Fruit fly (Drosophila melanogaster) whole organism, wandering third instar larva: ENCODE results near the gene nab.
A peak's percentile ranks its signal among the peaks of the same experiment; 100 is the strongest.

Experiments used
- Abd-B ChIP-seq: fragments of >200 bp; optimal IDR thresholded peaks from 2 replicates; lab custom pipeline; 2017; ENCODE audit warnings: missing biosample characterization, missing genetic modification characterization
- CG32264 ChIP-seq: fragments of 200-800 bp; sonication (Bioruptor generic); optimal IDR thresholded peaks from 2 replicates; lab custom pipeline; 2016; ENCODE audit warnings: missing biosample characterization, missing genetic modification characterization
- CG9705 ChIP-seq: fragments of 200-800 bp; sonication (Bioruptor generic); optimal IDR thresholded peaks from 2 replicates; lab custom pipeline; 2018; ENCODE audit warnings: missing biosample characterization, mild to moderate bottlenecking, missing genetic modification characterization
- CrebA ChIP-seq: fragments of 200-800 bp; sonication (Bioruptor generic); optimal IDR thresholded peaks from 2 replicates; lab custom pipeline; 2016; ENCODE audit warnings: missing biosample characterization, mild to moderate bottlenecking, missing genetic modification characterization, borderline replicate concordance
- Dfd ChIP-seq: fragments of >200 bp; optimal IDR thresholded peaks from 2 replicates; lab custom pipeline; 2017; ENCODE audit warnings: missing biosample characterization, missing genetic modification characterization
- Dif ChIP-seq: fragments of 200-275, 200-300 bp; sonication (Bioruptor generic); optimal IDR thresholded peaks from 2 replicates; lab custom pipeline; 2018; ENCODE audit warnings: missing biosample characterization, missing genetic modification characterization; ENCODE audit not compliant: partially characterized antibody
- GATAd ChIP-seq: sonication (Bioruptor generic); optimal IDR thresholded peaks from 2 replicates; lab custom pipeline; 2016; ENCODE audit warnings: missing biosample characterization, missing genetic modification characterization
- HLH106 ChIP-seq: fragments of 200-800 bp; optimal IDR thresholded peaks from 3 replicates; lab custom pipeline; 2019; ENCODE audit warnings: missing biosample characterization, mild to moderate bottlenecking, missing genetic modification characterization, moderate library complexity
- Hnf4 ChIP-seq: fragments of 200-800 bp; sonication (Bioruptor generic); optimal IDR thresholded peaks from 2 replicates; lab custom pipeline; 2016; ENCODE audit warnings: missing biosample characterization, mild to moderate bottlenecking, missing genetic modification characterization
- Hr78 ChIP-seq: fragments of >200 bp; optimal IDR thresholded peaks from 2 replicates; lab custom pipeline; 2017; ENCODE audit warnings: missing biosample characterization, missing genetic modification characterization
- Hr83 ChIP-seq: fragments of 200-300 bp; sonication (Bioruptor generic); optimal IDR thresholded peaks from 2 replicates; lab custom pipeline; 2016; ENCODE audit warnings: missing biosample characterization, mild to moderate bottlenecking, missing genetic modification characterization, moderate library complexity; ENCODE audit not compliant: poor library complexity, severe bottlenecking
- Jra ChIP-seq: sonication (Bioruptor generic); optimal IDR thresholded peaks from 2 replicates; lab custom pipeline; 2016; ENCODE audit warnings: missing biosample characterization, missing genetic modification characterization
- Mio ChIP-seq: sonication (Bioruptor generic); optimal IDR thresholded peaks from 2 replicates; lab custom pipeline; 2016; ENCODE audit warnings: missing biosample characterization, missing genetic modification characterization
- Myc ChIP-seq: fragments of >200 bp; optimal IDR thresholded peaks from 2 replicates; lab custom pipeline; 2017
- N ChIP-seq: fragments of >200 bp; optimal IDR thresholded peaks from 2 replicates; lab custom pipeline; 2018; ENCODE audit warnings: missing biosample characterization, missing external identifiers, missing genetic modification characterization
- OdsH ChIP-seq: fragments of 200-800 bp; sonication (Bioruptor generic); optimal IDR thresholded peaks from 2 replicates; lab custom pipeline; 2016; ENCODE audit warnings: missing biosample characterization, mild to moderate bottlenecking, missing genetic modification characterization
- Rel ChIP-seq, 2 experiments: fragments of 200-800 bp; sonication (Bioruptor generic) in 1 of 2; optimal IDR thresholded peaks; 2 replicates in 1 of 2; 3 replicates in 1 of 2; lab custom pipeline; 2016 to 2019; ENCODE audit warnings: mild to moderate bottlenecking in 2 of 2, missing biosample characterization in 2 of 2, missing genetic modification characterization in 2 of 2, moderate library complexity in 1 of 2
- Sp1 ChIP-seq: fragments of 200-800 bp; sonication (Bioruptor generic); optimal IDR thresholded peaks from 3 replicates; lab custom pipeline; 2019; ENCODE audit warnings: missing biosample characterization, mild to moderate bottlenecking, missing genetic modification characterization, moderate library complexity
- Vsx2 ChIP-seq: fragments of 200-300, 225-300 bp; sonication (Bioruptor generic); optimal IDR thresholded peaks from 2 replicates; lab custom pipeline; 2018; ENCODE audit warnings: missing biosample characterization, missing genetic modification characterization; ENCODE audit not compliant: partially characterized antibody
- br ChIP-seq: fragments of 200-800 bp; sonication (Bioruptor generic); optimal IDR thresholded peaks from 2 replicates; lab custom pipeline; 2016; ENCODE audit warnings: missing biosample characterization, missing genetic modification characterization
- brk ChIP-seq: fragments of 200-800 bp; sonication (Bioruptor generic); optimal IDR thresholded peaks from 2 replicates; lab custom pipeline; 2016; ENCODE audit warnings: missing biosample characterization, mild to moderate bottlenecking, missing genetic modification characterization
- dl ChIP-seq, 2 experiments: fragments of 175-275, 200-275 bp in 1 of 2; fragments of 200-275 bp in 1 of 2; sonication (Bioruptor generic); optimal IDR thresholded peaks; lab custom pipeline; 2018; ENCODE audit warnings: mild to moderate bottlenecking in 2 of 2, missing biosample characterization in 2 of 2, missing genetic modification characterization in 2 of 2, moderate library complexity in 2 of 2; ENCODE audit not compliant: partially characterized antibody in 2 of 2, insufficient read depth in 1 of 2
- dmrt93B ChIP-seq: fragments of 200-800 bp; sonication (Bioruptor generic); optimal IDR thresholded peaks from 2 replicates; lab custom pipeline; 2018; ENCODE audit warnings: missing biosample characterization, mild to moderate bottlenecking, missing genetic modification characterization
- dsf ChIP-seq: sonication (Bioruptor generic); optimal IDR thresholded peaks from 2 replicates; lab custom pipeline; 2016; ENCODE audit warnings: missing biosample characterization, missing genetic modification characterization, borderline replicate concordance
- ey ChIP-seq: fragments of 200-800 bp; sonication (Bioruptor generic); optimal IDR thresholded peaks from 2 replicates; lab custom pipeline; 2016; ENCODE audit warnings: missing biosample characterization, missing genetic modification characterization
- foxo ChIP-seq, 2 experiments: fragments of 200-800 bp; sonication (Bioruptor generic); optimal IDR thresholded peaks; 2 replicates in 1 of 2; 3 replicates in 1 of 2; lab custom pipeline; 2016 to 2017; ENCODE audit warnings: missing biosample characterization in 2 of 2, missing genetic modification characterization in 2 of 2
- fru ChIP-seq: fragments of 200-800 bp; sonication (Bioruptor generic); optimal IDR thresholded peaks from 3 replicates; lab custom pipeline; 2016; ENCODE audit warnings: missing biosample characterization, mild to moderate bottlenecking, missing genetic modification characterization
- h ChIP-seq: fragments of 200-800 bp; sonication (Bioruptor generic); optimal IDR thresholded peaks from 3 replicates; lab custom pipeline; 2016; ENCODE audit warnings: missing biosample characterization, mild to moderate bottlenecking, missing genetic modification characterization
- jim ChIP-seq: fragments of 175-275, 200-325 bp; sonication (Bioruptor generic); optimal IDR thresholded peaks from 2 replicates; lab custom pipeline; 2016; ENCODE audit warnings: missing biosample characterization, mild to moderate bottlenecking, missing genetic modification characterization
- lola ChIP-seq: fragments of >200 bp; optimal IDR thresholded peaks from 2 replicates; lab custom pipeline; 2017; ENCODE audit warnings: missing biosample characterization, missing genetic modification characterization
- pan ChIP-seq: fragments of >200 bp; optimal IDR thresholded peaks from 2 replicates; lab custom pipeline; 2017
- psq ChIP-seq: fragments of 200-800 bp; sonication (Bioruptor generic); optimal IDR thresholded peaks from 3 replicates; lab custom pipeline; 2017; ENCODE audit warnings: missing biosample characterization, mild to moderate bottlenecking, missing genetic modification characterization, moderate library complexity
- rgr ChIP-seq: fragments of 200-800 bp; sonication (Bioruptor generic); optimal IDR thresholded peaks from 3 replicates; lab custom pipeline; 2016; ENCODE audit warnings: missing biosample characterization, mild to moderate bottlenecking, missing genetic modification characterization
- sage ChIP-seq: fragments of 200-800 bp; sonication (Bioruptor generic); optimal IDR thresholded peaks from 2 replicates; lab custom pipeline; 2016; ENCODE audit warnings: missing biosample characterization, mild to moderate bottlenecking, missing genetic modification characterization
- sv ChIP-seq: fragments of 200-800 bp; sonication (Bioruptor generic); optimal IDR thresholded peaks from 3 replicates; lab custom pipeline; 2016; ENCODE audit warnings: missing biosample characterization, missing genetic modification characterization
- tai ChIP-seq: sonication (Bioruptor generic); optimal IDR thresholded peaks from 2 replicates; lab custom pipeline; 2016; ENCODE audit warnings: missing biosample characterization, missing genetic modification characterization
- usp ChIP-seq: fragments of >200 bp; optimal IDR thresholded peaks from 2 replicates; lab custom pipeline; 2017; ENCODE audit warnings: missing biosample characterization, missing genetic modification characterization
- woc ChIP-seq: sonication (Bioruptor generic); optimal IDR thresholded peaks from 2 replicates; lab custom pipeline; 2016; ENCODE audit warnings: missing biosample characterization, mild to moderate bottlenecking, missing genetic modification characterization

Gene nab

dm6 chr3L:4128579-4128978 is 32.2 kb downstream of the nab start:
- TF ChIP-seq foxo (GFP tag; optimal IDR thresholded peaks at IDR 0.05; lab: Kevin White, UChicago) (no peak), Dfd (peak; percentile 92), CrebA (GFP tag; lab: Kevin White, UChicago) (no peak)

DNA sequence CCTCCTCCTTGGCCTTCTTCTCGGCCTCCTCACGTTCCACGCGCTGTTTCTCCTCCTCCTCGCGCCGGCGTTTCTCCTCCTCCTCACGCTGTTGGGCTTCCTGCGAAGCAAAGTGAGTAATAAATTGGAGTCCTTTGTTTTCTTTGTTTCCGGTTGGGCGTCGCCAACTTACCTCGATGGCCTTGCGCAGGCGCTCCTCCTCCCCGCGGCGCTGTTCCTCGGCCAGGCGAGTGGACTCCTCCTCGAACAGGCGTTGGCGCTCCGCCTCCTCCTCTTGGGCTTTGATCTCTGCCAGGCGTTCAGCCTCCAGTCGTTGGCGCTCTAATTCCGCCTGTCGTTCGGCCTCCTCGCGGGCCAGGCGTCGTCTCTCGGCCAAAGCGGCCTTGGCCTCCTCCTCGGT is 35.0 kb downstream of the nab start:
- TF ChIP-seq Jra (no peak), Hr83 (GFP tag; lab: Kevin White, UChicago) (no peak), jim (GFP tag; lab: Kevin White, UChicago) (no peak), Mio (GFP tag; lab: Kevin White, UChicago) (no peak), Myc (lab: Kevin White, UChicago) (no peak), Abd-B (GFP tag; lab: Kevin White, UChicago) (no peak), HLH106 (no peak), CrebA (GFP tag; lab: Kevin White, UChicago) (no peak), lola (GFP tag; lab: Kevin White, UChicago) (no peak), tai (GFP tag; lab: Kevin White, UChicago) (no peak), psq (GFP tag; lab: Kevin White, UChicago) (no peak), dsf (GFP tag; lab: Kevin White, UChicago) (no peak), brk (GFP tag; lab: Kevin White, UChicago) (no peak), sage (GFP tag; lab: Kevin White, UChicago) (no peak), dmrt93B (no peak), sv (no peak), Vsx2 (GFP tag; lab: Kevin White, UChicago) (no peak), CG9705 (GFP tag; lab: Kevin White, UChicago) (no peak), ey (GFP tag; lab: Kevin White, UChicago) (no peak), Hr78 (no peak)
- TF ChIP-seq, all 38 proteins: peak for 0

DNA sequence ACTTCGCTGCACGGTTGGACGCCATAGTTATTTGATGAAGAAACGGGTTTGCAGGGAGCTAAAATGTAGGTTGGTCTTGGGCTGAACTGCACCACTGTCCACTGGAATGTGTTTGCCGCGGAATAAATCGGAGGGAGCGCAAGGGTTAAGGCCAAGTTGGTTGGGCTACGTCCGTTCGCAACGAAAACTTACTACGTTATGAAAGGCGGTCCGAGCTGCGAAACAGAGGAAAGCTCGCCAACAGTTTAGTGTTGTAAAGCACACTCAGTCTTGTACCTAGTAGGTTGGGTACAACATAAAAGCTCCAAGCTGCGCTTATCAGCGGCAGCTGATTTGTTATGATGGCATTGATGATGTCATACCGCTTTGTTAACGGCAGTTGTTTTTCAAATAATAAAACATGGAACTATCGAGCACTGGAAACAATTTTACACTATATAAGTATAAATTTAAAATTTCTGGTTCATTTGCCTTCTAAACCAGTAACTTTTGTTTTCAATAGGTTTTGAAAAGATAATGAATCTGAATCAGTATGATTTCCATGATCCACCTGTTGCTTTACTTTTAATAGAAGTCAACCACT is 38.5 kb downstream of the nab start, which contains the start of gene Chd64:
Gene Chd64, minus strand, starts transcription at position 204 of the 583 bp plus-strand sequence.
- TF ChIP-seq woc (GFP tag; lab: Kevin White, UChicago) (peak; percentile 58), Mio (GFP tag; lab: Kevin White, UChicago) (no peak), Abd-B (GFP tag; lab: Kevin White, UChicago) (no peak), lola (GFP tag; lab: Kevin White, UChicago) (no peak), pan (lab: Kevin White, UChicago) (no peak), sv (no peak), ey (GFP tag; lab: Kevin White, UChicago) (peak; percentile 48), Sp1 (peak; percentile 72), h (GFP tag; lab: Kevin White, UChicago) (peak; percentile 78), GATAd (GFP tag; lab: Kevin White, UChicago) (no peak), Hnf4 (GFP tag; lab: Kevin White, UChicago) (no peak), fru (peak; percentile 78), CG9705 (GFP tag; lab: Kevin White, UChicago) (no peak), CG32264 (GFP tag; lab: Kevin White, UChicago) (peak; percentile 36), Rel (GFP tag; optimal IDR thresholded peaks at IDR 0.05; lab: Kevin White, UChicago) (peak; percentile 84), Rel (tag; optimal IDR thresholded peaks at IDR 0.05; lab: Kevin White, UChicago) (peak; percentile 71), dmrt93B (no peak), dl (GFP tag; optimal IDR thresholded peaks at IDR 0.05; lab: Kevin White, UChicago; ENCODE audit: insufficient read depth in 1 of 2, partially characterized antibody in 2 of 2) (no peak), Jra (peak; percentile 67), usp (GFP tag; lab: Kevin White, UChicago) (no peak), br (GFP tag; lab: Kevin White, UChicago) (peak; percentile 67), sage (GFP tag; lab: Kevin White, UChicago) (peak; percentile 73), psq (GFP tag; lab: Kevin White, UChicago) (peak; percentile 54), Dif (GFP tag; lab: Kevin White, UChicago) (peak; percentile 25), Hr83 (GFP tag; lab: Kevin White, UChicago) (peak; percentile 89), Vsx2 (GFP tag; lab: Kevin White, UChicago) (peak; percentile 79), rgr (GFP tag; lab: Kevin White, UChicago) (peak; percentile 70), brk (GFP tag; lab: Kevin White, UChicago) (peak; percentile 69), Myc (lab: Kevin White, UChicago) (no peak), tai (GFP tag; lab: Kevin White, UChicago) (no peak), HLH106 (no peak), jim (GFP tag; lab: Kevin White, UChicago) (no peak), N (GFP tag; lab: Kevin White, UChicago) (no peak), Dfd (no peak), Hr78 (no peak), OdsH (GFP tag; lab: Kevin White, UChicago) (peak; percentile 71), dsf (GFP tag; lab: Kevin White, UChicago) (no peak), foxo (GFP tag; optimal IDR thresholded peaks at IDR 0.05; lab: Kevin White, UChicago) (no peak), CrebA (GFP tag; lab: Kevin White, UChicago) (no peak)
